Fruit fly (Drosophila melanogaster) whole organism, embryonic: ENCODE measurements around the gene CG31525.

Source experiments
- Asciz ChIP-seq: fragments of 200-800 bp; sonication (Bioruptor generic); optimal IDR thresholded peaks from 2 replicates; lab custom pipeline; 2017; ENCODE audit warnings: missing biosample characterization, mild to moderate bottlenecking, missing genetic modification characterization, missing genetic modification reagents
- Atf-2 ChIP-seq: fragments of 200-800 bp; sonication (Bioruptor generic); optimal IDR thresholded peaks from 2 replicates; lab custom pipeline; 2016; ENCODE audit warnings: missing biosample characterization, missing genetic modification characterization
- Bteb2 ChIP-seq: fragments of 200-800 bp; sonication (Bioruptor generic); optimal IDR thresholded peaks from 2 replicates; lab custom pipeline; 2016; ENCODE audit warnings: missing biosample characterization, missing genetic modification characterization
- C15 ChIP-seq: fragments of 200-800 bp; sonication (Bioruptor generic); IDR thresholded peaks from 3 replicates; pipeline ENCODE4 v1.3.6; 2022; ENCODE audit warnings: missing biosample characterization, missing genetic modification characterization
- CG11398 ChIP-seq: fragments of 200-800 bp; sonication (Bioruptor generic); optimal IDR thresholded peaks from 2 replicates; lab custom pipeline; 2016; ENCODE audit warnings: missing biosample characterization, missing genetic modification characterization
- CG11456 ChIP-seq: fragments of 200-800 bp; sonication (Bioruptor generic); IDR thresholded peaks from 3 replicates; pipeline ENCODE4 v1.3.6; 2022; ENCODE audit warnings: missing biosample characterization, missing genetic modification characterization
- CG1603 ChIP-seq: fragments of 200-800 bp; sonication (Bioruptor generic); optimal IDR thresholded peaks from 2 replicates; lab custom pipeline; 2019; ENCODE audit warnings: missing biosample characterization, mild to moderate bottlenecking, missing genetic modification characterization, moderate library complexity
- CG17361 ChIP-seq: fragments of 200-800 bp; sonication (Bioruptor generic); IDR thresholded peaks from 3 replicates; pipeline ENCODE4 v1.3.6; 2022; ENCODE audit warnings: missing biosample characterization, missing genetic modification characterization
- CG17385 ChIP-seq: fragments of 200-800 bp; sonication (Bioruptor generic); optimal IDR thresholded peaks from 3 replicates; lab custom pipeline; 2018; ENCODE audit warnings: missing biosample characterization, mild to moderate bottlenecking, missing genetic modification characterization
- CG2116 ChIP-seq: fragments of 200-800 bp; sonication (Bioruptor generic); optimal IDR thresholded peaks from 3 replicates; lab custom pipeline; 2018; ENCODE audit warnings: missing biosample characterization, mild to moderate bottlenecking, missing genetic modification characterization
- CG2202 ChIP-seq: fragments of 200-800 bp; sonication (Bioruptor generic); optimal IDR thresholded peaks from 2 replicates; lab custom pipeline; 2018; ENCODE audit warnings: missing biosample characterization, mild to moderate bottlenecking, missing genetic modification characterization
- CG2678 ChIP-seq: fragments of 200-800 bp; sonication (Bioruptor generic); optimal IDR thresholded peaks from 3 replicates; lab custom pipeline; 2019; ENCODE audit warnings: missing biosample characterization, mild to moderate bottlenecking, missing genetic modification characterization, moderate library complexity
- CG30020 ChIP-seq: fragments of 200-800 bp; optimal IDR thresholded peaks from 2 replicates; lab custom pipeline; 2019; ENCODE audit warnings: missing biosample characterization, mild to moderate bottlenecking, missing genetic modification characterization, moderate library complexity
- CG6254 ChIP-seq: fragments of 200-800 bp; sonication (Bioruptor generic); optimal IDR thresholded peaks from 3 replicates; lab custom pipeline; 2017; ENCODE audit warnings: mild to moderate bottlenecking, missing biosample characterization, missing genetic modification reagents, missing genetic modification characterization
- CG6791 ChIP-seq: fragments of 200-800 bp; sonication (Bioruptor generic); IDR thresholded peaks from 3 replicates; pipeline ENCODE4 v1.3.6; 2022; ENCODE audit warnings: missing biosample characterization, missing genetic modification characterization; ENCODE audit not compliant: partially characterized antibody
- CG6854 ChIP-seq: fragments of 200-800 bp; sonication (Bioruptor generic); optimal IDR thresholded peaks from 3 replicates; lab custom pipeline; 2017; ENCODE audit warnings: missing biosample characterization, mild to moderate bottlenecking, missing genetic modification characterization
- CG7556 ChIP-seq: fragments of 200-800 bp; sonication (Bioruptor generic); optimal IDR thresholded peaks from 2 replicates; lab custom pipeline; 2017; ENCODE audit warnings: missing biosample characterization, mild to moderate bottlenecking, missing genetic modification characterization
- CG7745 ChIP-seq: fragments of 200-800 bp; sonication (Bioruptor generic); optimal IDR thresholded peaks from 2 replicates; lab custom pipeline; 2018; ENCODE audit warnings: missing biosample characterization, mild to moderate bottlenecking, missing genetic modification characterization, moderate library complexity
- E2f1 ChIP-seq: fragments of 200-800 bp; sonication (Bioruptor generic); IDR thresholded peaks from 2 replicates; pipeline ENCODE4 v1.3.6; 2022; ENCODE audit warnings: missing biosample characterization, missing genetic modification characterization
- ERR ChIP-seq: fragments of 200-800 bp; sonication (Bioruptor generic); optimal IDR thresholded peaks from 2 replicates; lab custom pipeline; 2016; ENCODE audit warnings: missing biosample characterization, missing genetic modification characterization
- HLH54F ChIP-seq: fragments of 200-800 bp; sonication (Bioruptor generic); optimal IDR thresholded peaks from 3 replicates; lab custom pipeline; 2016; ENCODE audit warnings: missing biosample characterization, missing genetic modification characterization
- Poxn ChIP-seq: fragments of 200-800 bp; sonication (Bioruptor generic); IDR thresholded peaks from 2 replicates; pipeline ENCODE4 v1.3.6; 2022; ENCODE audit warnings: missing biosample characterization, missing genetic modification characterization
- Rx ChIP-seq: fragments of 200-800 bp; sonication (Bioruptor generic); IDR thresholded peaks from 2 replicates; pipeline ENCODE4 v1.3.6; 2022; ENCODE audit warnings: missing biosample characterization, missing genetic modification characterization
- ac ChIP-seq: fragments of 200-800 bp; sonication (Bioruptor generic); optimal IDR thresholded peaks from 3 replicates; lab custom pipeline; 2017; ENCODE audit warnings: missing biosample characterization, mild to moderate bottlenecking, missing genetic modification characterization
- al ChIP-seq: fragments of 200-800 bp; sonication (Bioruptor generic); IDR thresholded peaks from 2 replicates; pipeline ENCODE4 v1.3.6; 2022; ENCODE audit warnings: missing biosample characterization, missing genetic modification characterization
- bcd ChIP-seq: fragments of 200-800 bp; sonication (Bioruptor generic); optimal IDR thresholded peaks from 2 replicates; lab custom pipeline; 2017; ENCODE audit warnings: missing biosample characterization, mild to moderate bottlenecking, missing genetic modification characterization
- br ChIP-seq: fragments of >200 bp; optimal IDR thresholded peaks from 2 replicates; lab custom pipeline; 2017
- cad ChIP-seq: fragments of >200 bp; optimal IDR thresholded peaks from 2 replicates; lab custom pipeline; 2017; ENCODE audit warnings: missing biosample characterization, missing genetic modification characterization
- chinmo ChIP-seq: fragments of 200-800 bp; sonication (Bioruptor generic); IDR thresholded peaks from 4 replicates; pipeline ENCODE4 v1.3.6; 2022; ENCODE audit warnings: missing biosample characterization, missing genetic modification characterization; ENCODE audit not compliant: partially characterized antibody
- crol ChIP-seq: fragments of 200-800 bp; sonication (Bioruptor generic); IDR thresholded peaks from 2 replicates; pipeline ENCODE4 v1.3.6; 2022; ENCODE audit warnings: missing biosample characterization, missing genetic modification characterization
- dm ChIP-seq: fragments of 200-800 bp; sonication (Bioruptor generic); optimal IDR thresholded peaks from 3 replicates; lab custom pipeline; 2016; ENCODE audit warnings: missing biosample characterization, missing genetic modification characterization
- dpn ChIP-seq, 2 experiments: fragments of 200-800 bp; sonication (Bioruptor generic); optimal IDR thresholded peaks; 3 replicates each; lab custom pipeline; 2016; ENCODE audit warnings: missing biosample characterization in 2 of 2, missing genetic modification characterization in 2 of 2
- eyg ChIP-seq: fragments of 200-800 bp; sonication (Bioruptor generic); optimal IDR thresholded peaks from 3 replicates; lab custom pipeline; 2016; ENCODE audit warnings: missing biosample characterization, missing genetic modification characterization
- fru ChIP-seq: fragments of >200 bp; optimal IDR thresholded peaks from 2 replicates; lab custom pipeline; 2017
- hbn ChIP-seq: fragments of 200-800 bp; sonication (Bioruptor generic); IDR thresholded peaks from 2 replicates; pipeline ENCODE4 v1.3.6; 2022; ENCODE audit warnings: missing biosample characterization, missing genetic modification characterization; ENCODE audit not compliant: partially characterized antibody
- hkb ChIP-seq, 2 experiments: fragments of 200-800 bp in 1 of 2; fragments of >200 bp in 1 of 2; sonication (Bioruptor generic) in 1 of 2; IDR thresholded peaks in 1 of 2; optimal IDR thresholded peaks in 1 of 2; 2 replicates each; pipeline versions ENCODE4 v1.3.6 to Lab custom; 2017 to 2022; ENCODE audit warnings: missing biosample characterization in 1 of 2, missing genetic modification characterization in 1 of 2
- kni ChIP-seq: fragments of 200-800 bp; sonication (Bioruptor generic); optimal IDR thresholded peaks from 3 replicates; lab custom pipeline; 2017; ENCODE audit warnings: mild to moderate bottlenecking, missing biosample characterization, missing genetic modification reagents, missing genetic modification characterization
- lbe ChIP-seq: fragments of 200-800 bp; sonication (Bioruptor generic); optimal IDR thresholded peaks from 2 replicates; lab custom pipeline; 2016; ENCODE audit warnings: missing biosample characterization, mild to moderate bottlenecking, missing genetic modification characterization
- lilli ChIP-seq: fragments of 200-800 bp; sonication (Bioruptor generic); optimal IDR thresholded peaks from 3 replicates; lab custom pipeline; 2016; ENCODE audit warnings: missing biosample characterization, missing genetic modification characterization
- mirr ChIP-seq: fragments of 200-800 bp; sonication (Bioruptor generic); optimal IDR thresholded peaks from 3 replicates; lab custom pipeline; 2018; ENCODE audit warnings: missing biosample characterization, mild to moderate bottlenecking, missing genetic modification characterization
- mld ChIP-seq: fragments of 200-800 bp; sonication (Bioruptor generic); IDR thresholded peaks from 3 replicates; pipeline ENCODE4 v1.3.6; 2022; ENCODE audit warnings: missing biosample characterization, missing genetic modification characterization; ENCODE audit not compliant: partially characterized antibody
- nerfin-2 ChIP-seq: fragments of 200-800 bp; sonication (Bioruptor generic); IDR thresholded peaks from 2 replicates; pipeline ENCODE4 v1.3.6; 2022; ENCODE audit warnings: missing biosample characterization, missing genetic modification characterization; ENCODE audit not compliant: partially characterized antibody
- phol ChIP-seq: fragments of 200-800 bp; sonication (Bioruptor generic); optimal IDR thresholded peaks from 3 replicates; lab custom pipeline; 2018; ENCODE audit warnings: missing biosample characterization, mild to moderate bottlenecking, missing genetic modification characterization, moderate library complexity
- scrt ChIP-seq: fragments of 200-800 bp; sonication (Bioruptor generic); optimal IDR thresholded peaks from 2 replicates; lab custom pipeline; 2018; ENCODE audit warnings: missing biosample characterization, mild to moderate bottlenecking, missing genetic modification characterization, moderate library complexity
- sqz ChIP-seq: fragments of 200-800 bp; sonication (Bioruptor generic); optimal IDR thresholded peaks from 3 replicates; lab custom pipeline; 2018; ENCODE audit warnings: missing biosample characterization, mild to moderate bottlenecking, missing genetic modification characterization
- stwl ChIP-seq: fragments of 200-800 bp; sonication (Bioruptor generic); optimal IDR thresholded peaks from 3 replicates; lab custom pipeline; 2018; ENCODE audit warnings: missing biosample characterization, mild to moderate bottlenecking, missing genetic modification characterization, moderate library complexity
- unpg ChIP-seq: fragments of 200-800 bp; sonication (Bioruptor generic); optimal IDR thresholded peaks from 3 replicates; lab custom pipeline; 2018; ENCODE audit warnings: missing biosample characterization, mild to moderate bottlenecking, missing genetic modification characterization, moderate library complexity
- usp ChIP-seq: fragments of >200 bp; optimal IDR thresholded peaks from 2 replicates; lab custom pipeline; 2017; ENCODE audit warnings: missing biosample characterization, missing genetic modification characterization
- wdn ChIP-seq: fragments of 200-800 bp; sonication (Bioruptor generic); IDR thresholded peaks from 2 replicates; pipeline ENCODE4 v1.3.6; 2022; ENCODE audit warnings: missing biosample characterization, missing genetic modification characterization

CG31525 gene

DNA sequence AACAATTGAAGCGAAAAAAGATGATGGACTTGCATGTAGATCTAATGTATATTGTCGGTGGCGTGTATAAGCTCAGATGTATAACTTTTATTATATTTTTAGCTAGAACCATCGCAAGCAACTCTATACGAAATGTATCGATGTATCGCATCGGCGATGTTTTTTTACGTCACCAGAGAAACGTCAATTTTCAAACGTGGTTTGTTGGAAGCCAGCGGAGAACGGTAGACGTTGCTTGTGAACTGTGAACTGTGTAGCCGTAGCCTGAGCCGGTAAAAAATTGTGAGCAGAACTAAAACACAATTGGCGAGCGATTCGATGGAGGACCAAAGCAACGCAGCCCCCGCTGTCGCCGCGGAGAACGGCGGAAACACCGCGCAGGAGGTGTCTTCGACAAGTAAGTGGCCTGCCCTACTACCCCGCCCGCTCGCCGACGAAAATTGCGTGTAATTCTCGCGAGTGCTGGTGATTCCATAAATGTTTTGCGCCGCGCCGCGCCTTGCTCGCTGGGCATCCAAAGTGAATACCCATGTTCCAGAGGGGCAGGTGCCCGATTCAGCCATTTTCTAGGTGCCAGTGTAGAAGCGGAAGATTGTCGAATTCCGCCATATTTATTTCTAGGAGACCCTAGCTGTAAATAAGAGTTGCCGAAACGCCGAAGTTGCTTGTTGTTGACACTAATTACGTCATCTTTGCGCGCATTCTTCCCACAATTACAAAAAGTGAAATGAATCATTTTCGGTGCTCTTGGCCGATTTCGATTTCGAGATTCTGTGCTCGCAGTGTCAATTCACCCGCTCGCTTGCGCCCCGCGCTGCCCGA, 23.7 kb upstream of the CG31525 start, which contains the start of gene lost (continued):
- TF ChIP-seq CG7556 (GFP tag; lab: Kevin White, UChicago) = no peak
- peak; percentile 86 for TF ChIP-seq phol (tag; lab: Kevin White, UChicago)
- TF ChIP-seq nerfin-2 (GFP tag; lab: Robert Waterston, UW) = peak; percentile 97
- TF ChIP-seq lbe (GFP tag; lab: Kevin White, UChicago) = peak; percentile 61
- TF ChIP-seq chinmo (GFP tag; lab: Robert Waterston, UW) = peak; percentile 99
- no peak for TF ChIP-seq scrt (GFP tag; lab: Kevin White, UChicago)
- no peak for TF ChIP-seq HLH54F (GFP tag; lab: Kevin White, UChicago)
- TF ChIP-seq CG17361 = peak; percentile 35; the same call in 1 of the 3 replicates
- TF ChIP-seq lilli (GFP tag; lab: Kevin White, UChicago) = peak; percentile 36
- TF ChIP-seq br (lab: Kevin White, UChicago) = no peak
- no peak for TF ChIP-seq Poxn (GFP tag; lab: Robert Waterston, UW)
- TF ChIP-seq kni (GFP tag; lab: Kevin White, UChicago) = no peak
- TF ChIP-seq CG2678 (tag; lab: Kevin White, UChicago) = no peak
- TF ChIP-seq Asciz (GFP tag; lab: Kevin White, UChicago) = no peak
- peak; percentile 71 for TF ChIP-seq crol (GFP tag; lab: Robert Waterston, UW)
- TF ChIP-seq sqz (GFP tag; lab: Kevin White, UChicago) = peak; percentile 29
- peak; percentile 38 for TF ChIP-seq CG17385 (GFP tag; lab: Kevin White, UChicago)
- peak; percentile 98 for TF ChIP-seq mld (GFP tag; lab: Robert Waterston, UW)
- TF ChIP-seq unpg (GFP tag; lab: Kevin White, UChicago) = no peak
- no peak for TF ChIP-seq hkb (optimal IDR thresholded peaks at IDR 0.05; lab: Kevin White, UChicago)
- no peak for TF ChIP-seq hkb (GFP tag; IDR thresholded peaks at IDR 0.05; lab: Robert Waterston, UW)
- no peak for TF ChIP-seq C15 (GFP tag; lab: Robert Waterston, UW)
- peak; percentile 55; the same call in 1 of the 3 replicates for TF ChIP-seq CG11456
- TF ChIP-seq mirr = peak; percentile 19
- TF ChIP-seq dm (GFP tag; lab: Kevin White, UChicago) = peak; percentile 85
- peak in 1 of 2 experiments; percentile 25 for TF ChIP-seq dpn (GFP tag; optimal IDR thresholded peaks at IDR 0.05; lab: Kevin White, UChicago)
- peak; percentile 96 for TF ChIP-seq CG2116 (GFP tag; lab: Kevin White, UChicago)
- peak; percentile 2 for TF ChIP-seq eyg (GFP tag; lab: Kevin White, UChicago)
- TF ChIP-seq CG6854 (GFP tag; lab: Kevin White, UChicago) = no peak
- no peak for TF ChIP-seq usp (GFP tag; lab: Kevin White, UChicago)
- TF ChIP-seq CG6791 (GFP tag; lab: Robert Waterston, UW) = peak; percentile 100
- no peak for TF ChIP-seq Atf-2 (GFP tag; lab: Kevin White, UChicago)
- TF ChIP-seq wdn (GFP tag; lab: Robert Waterston, UW) = peak; percentile 17; the same call in 1 of the 2 replicates
- TF ChIP-seq al (GFP tag; lab: Robert Waterston, UW) = no peak
- TF ChIP-seq CG11398 (GFP tag; lab: Kevin White, UChicago) = no peak
- TF ChIP-seq CG30020 (tag; lab: Kevin White, UChicago) = peak; percentile 93
- TF ChIP-seq fru = no peak
- no peak for TF ChIP-seq E2f1 (GFP tag; lab: Robert Waterston, UW)
- TF ChIP-seq hbn (GFP tag; lab: Robert Waterston, UW) = peak; percentile 96
- peak; percentile 44 for TF ChIP-seq stwl (tag; lab: Kevin White, UChicago)
- TF ChIP-seq cad (GFP tag; lab: Kevin White, UChicago) = no peak
- peak; percentile 28; the same call in 1 of the 2 replicates for TF ChIP-seq Rx
- TF ChIP-seq CG7745 = no peak
- peak; percentile 41 for TF ChIP-seq bcd (GFP tag; lab: Kevin White, UChicago)
- peak; percentile 81 for TF ChIP-seq CG1603 (tag; lab: Kevin White, UChicago)
- no peak for TF ChIP-seq ac (GFP tag; lab: Kevin White, UChicago)
- no peak for TF ChIP-seq CG2202 (tag; lab: Kevin White, UChicago)
- no peak for TF ChIP-seq ERR
- no peak for TF ChIP-seq CG6254 (GFP tag; lab: Kevin White, UChicago)
- TF ChIP-seq Bteb2 (GFP tag; lab: Kevin White, UChicago) = no peak
